Worm (Caenorhabditis elegans) whole organism, early embryonic: ENCODE data around the gene Y37E11B.10.
A peak's percentile ranks its signal among the peaks of the same experiment; 100 is the strongest.

ENCODE experiments used
- ama-1 ChIP-seq: fragments of 150-350 bp; optimal IDR thresholded peaks from 2 replicates; lab custom pipeline; 2014
- ceh-13 ChIP-seq: fragments of 200-800 bp; sonication (Bioruptor generic); optimal IDR thresholded peaks from 2 replicates; lab custom pipeline; 2018; ENCODE audit warnings: mild to moderate bottlenecking, missing genetic modification characterization, missing compliant biosample characterization
- ceh-36 ChIP-seq: sonication (generic microtip); optimal IDR thresholded peaks from 2 replicates; lab custom pipeline; 2016; ENCODE audit warnings: missing genetic modification characterization, inconsistent platforms, missing compliant biosample characterization
- ets-7 ChIP-seq: sonication (generic microtip); optimal IDR thresholded peaks from 2 replicates; lab custom pipeline; 2016; ENCODE audit warnings: missing genotype, missing genetic modification characterization, missing compliant biosample characterization
- flt-1 ChIP-seq: fragments of 200-800 bp; sonication (Bioruptor generic); IDR thresholded peaks from 2 replicates; pipeline ENCODE4 v1.3.6; 2022; ENCODE audit warnings: missing genetic modification characterization, missing compliant biosample characterization
- hmbx-1 ChIP-seq: sonication (generic microtip); optimal IDR thresholded peaks from 2 replicates; lab custom pipeline; 2016; ENCODE audit warnings: mild to moderate bottlenecking, missing genetic modification characterization, missing compliant biosample characterization
- hnd-1 ChIP-seq: sonication (generic microtip); optimal IDR thresholded peaks from 2 replicates; lab custom pipeline; 2016; ENCODE audit warnings: missing genetic modification characterization, missing compliant biosample characterization
- pes-1 ChIP-seq: fragments of 200-800 bp; sonication (Bioruptor generic); IDR thresholded peaks from 2 replicates; pipeline ENCODE4 v1.3.6; 2022; ENCODE audit warnings: missing genetic modification reagents, missing genetic modification characterization, missing compliant biosample characterization
- scrt-1 ChIP-seq: fragments of 200-800 bp; sonication (Bioruptor generic); IDR thresholded peaks from 2 replicates; pipeline ENCODE4 v1.3.6; 2022; ENCODE audit warnings: missing genetic modification characterization, missing compliant biosample characterization
- sea-1 ChIP-seq: fragments of 200-800 bp; sonication (Bioruptor generic); conservative IDR thresholded peaks from 2 replicates; pipeline ENCODE4 v1.3.6; 2022; ENCODE audit warnings: missing genetic modification characterization, missing compliant biosample characterization
- tbx-11 ChIP-seq: fragments of 200-800 bp; sonication (Bioruptor generic); IDR thresholded peaks from 2 replicates; pipeline ENCODE4 v1.3.6; 2022; ENCODE audit warnings: missing genetic modification characterization, missing compliant biosample characterization
- tbx-37 ChIP-seq: fragments of 200-800 bp; sonication (Bioruptor generic); conservative IDR thresholded peaks from 2 replicates; pipeline ENCODE4 v1.3.6; 2022; ENCODE audit warnings: missing genetic modification reagents, missing genetic modification characterization, missing compliant biosample characterization

- TF ChIP-seq tbx-11, result no peak
- TF ChIP-seq ama-1 (lab: Kevin White, UChicago), result no peak
- no peak for TF ChIP-seq flt-1
- no peak for TF ChIP-seq hmbx-1
- TF ChIP-seq pes-1 (GFP tag; lab: Robert Waterston, UW), result no peak
- no peak for TF ChIP-seq sea-1 (GFP tag; lab: Robert Waterston, UW)
- no peak for TF ChIP-seq ceh-13 (GFP tag; lab: Kevin White, UChicago)
- TF ChIP-seq ceh-36 (tag; lab: Kevin White, UChicago), result peak; percentile 89
- no peak for TF ChIP-seq ets-7 (tag; lab: Kevin White, UChicago)
- no peak for TF ChIP-seq scrt-1
- no peak for TF ChIP-seq tbx-37
- no peak for TF ChIP-seq hnd-1 (tag; lab: Kevin White, UChicago)
Measured at ce11 chrIV:3608547-3609222, 2.4 kb upstream of the Y37E11B.10 start.
